Fruit fly (Drosophila melanogaster): ENCODE results near the gene CG11970.

- TF ChIP-seq OdsH (GFP tag; optimal IDR thresholded peaks at IDR 0.05) (no peak), Dfd (GFP tag; optimal IDR thresholded peaks at IDR 0.05) (no peak), psq (GFP tag; optimal IDR thresholded peaks at IDR 0.05) (no peak), Hr78 (GFP tag; optimal IDR thresholded peaks at IDR 0.05) (no peak), fru (GFP tag; optimal IDR thresholded peaks at IDR 0.05) (no peak), pan (optimal IDR thresholded peaks at IDR 0.05) (no peak), GATAd (GFP tag; optimal IDR thresholded peaks at IDR 0.05) (no peak), N (GFP tag; optimal IDR thresholded peaks at IDR 0.05) (no peak), ey (GFP tag; optimal IDR thresholded peaks at IDR 0.05) (no peak), usp (GFP tag; optimal IDR thresholded peaks at IDR 0.05) (no peak), sage (GFP tag; optimal IDR thresholded peaks at IDR 0.05) (no peak)
Measured at dm6 chr3R:8954515-8955358, 29.8 kb upstream of the CG11970 start.

Data from whole organism, wandering third instar larva.